Worm (Caenorhabditis elegans) whole organism, L1 larva: ENCODE results near the gene rig-4.

Source experiments
- blmp-1 ChIP-seq: fragments of 150-350 bp; optimal IDR thresholded peaks from 2 replicates; lab custom pipeline; 2014; ENCODE audit warnings: missing biosample characterization, missing genetic modification characterization
- fkh-4 ChIP-seq: sonication (generic microtip); optimal IDR thresholded peaks from 2 replicates; lab custom pipeline; 2016; ENCODE audit warnings: missing compliant biosample characterization, missing genetic modification characterization, borderline replicate concordance
- mdl-1 ChIP-seq, 2 experiments: fragments of 150-350 bp; optimal IDR thresholded peaks; 2 replicates each; lab custom pipeline; 2014 to 2017; ENCODE audit warnings: missing biosample characterization in 2 of 2, missing genetic modification characterization in 2 of 2, inconsistent platforms in 1 of 2
- mep-1 ChIP-seq: fragments of 150-350 bp; optimal IDR thresholded peaks from 2 replicates; lab custom pipeline; 2014; ENCODE audit warnings: missing biosample characterization, missing genetic modification characterization
- nhr-77 ChIP-seq: fragments of 150-350 bp; optimal IDR thresholded peaks from 2 replicates; lab custom pipeline; 2014; ENCODE audit warnings: missing biosample characterization, missing genetic modification characterization
- snpc-4 ChIP-seq: fragments of 150-350 bp; optimal IDR thresholded peaks from 2 replicates; lab custom pipeline; 2014; ENCODE audit warnings: missing biosample characterization, missing genetic modification characterization
- zag-1 ChIP-seq: fragments of 150-350 bp; optimal IDR thresholded peaks from 2 replicates; lab custom pipeline; 2014; ENCODE audit warnings: missing biosample characterization, missing genetic modification characterization

ce11 chrIV:7946457-7946856 is 57.5 kb downstream of the rig-4 start, which contains the start of gene czw-1:
- no peak for TF ChIP-seq mdl-1 (tag; optimal IDR thresholded peaks at IDR 0.05; lab: Kevin White, UChicago)
- TF ChIP-seq snpc-4 (tag; lab: Kevin White, UChicago) = no peak
- TF ChIP-seq blmp-1 (tag; lab: Kevin White, UChicago) = no peak
- no peak for TF ChIP-seq zag-1 (tag; lab: Kevin White, UChicago)
- TF ChIP-seq mep-1 (tag; lab: Kevin White, UChicago) = no peak
- no peak for TF ChIP-seq fkh-4
- TF ChIP-seq nhr-77 (tag; lab: Kevin White, UChicago) = no peak
